Worm (Caenorhabditis elegans) whole organism, L1 larva: ENCODE results near the gene Y7A9A.1.

Source experiments
- C34B4.2 ChIP-seq: sonication (generic microtip); optimal IDR thresholded peaks from 2 replicates; lab custom pipeline; 2017; ENCODE audit warnings: mild to moderate bottlenecking, missing genetic modification characterization, missing compliant biosample characterization
- F16B12.6 ChIP-seq: fragments of 150-350 bp; optimal IDR thresholded peaks from 2 replicates; lab custom pipeline; 2014; ENCODE audit warnings: missing biosample characterization, missing genetic modification characterization
- Y116A8C.19 ChIP-seq: sonication (generic microtip); optimal IDR thresholded peaks from 2 replicates; lab custom pipeline; 2016; ENCODE audit warnings: missing compliant biosample characterization, missing genetic modification characterization, borderline replicate concordance
- alr-1 ChIP-seq: fragments of 200-800 bp; sonication (Bioruptor generic); optimal IDR thresholded peaks from 2 replicates; lab custom pipeline; 2018; ENCODE audit warnings: borderline replicate concordance, mild to moderate bottlenecking, missing genetic modification characterization, missing compliant biosample characterization
- aly-2 ChIP-seq: fragments of 150-350 bp; optimal IDR thresholded peaks from 2 replicates; lab custom pipeline; 2014; ENCODE audit warnings: missing biosample characterization, missing genetic modification characterization
- blmp-1 ChIP-seq: fragments of 150-350 bp; optimal IDR thresholded peaks from 2 replicates; lab custom pipeline; 2014; ENCODE audit warnings: missing biosample characterization, missing genetic modification characterization
- ceh-88 ChIP-seq: fragments of 200-800 bp; sonication (Bioruptor generic); IDR thresholded peaks from 2 replicates; pipeline ENCODE4 v1.3.6; 2022; ENCODE audit warnings: missing genetic modification characterization, missing compliant biosample characterization
- ceh-90 ChIP-seq: sonication (generic microtip); optimal IDR thresholded peaks from 2 replicates; lab custom pipeline; 2016; ENCODE audit warnings: missing genetic modification characterization, missing compliant biosample characterization
- dsc-1 ChIP-seq: sonication (generic microtip); optimal IDR thresholded peaks from 2 replicates; lab custom pipeline; 2016; ENCODE audit warnings: mild to moderate bottlenecking, missing genetic modification characterization, missing compliant biosample characterization
- egl-13 ChIP-seq: sonication (generic microtip); optimal IDR thresholded peaks from 2 replicates; lab custom pipeline; 2016; ENCODE audit warnings: missing genotype, missing genetic modification reagents, missing genetic modification characterization, missing compliant biosample characterization
- elt-2 ChIP-seq: sonication (generic microtip); optimal IDR thresholded peaks from 2 replicates; lab custom pipeline; 2016; ENCODE audit warnings: missing genetic modification characterization, mild to moderate bottlenecking, inconsistent platforms, missing compliant biosample characterization, missing genetic modification reagents
- elt-3 ChIP-seq, 6 experiments: fragments of 150-350 bp in 1 of 6; sonication (generic microtip); optimal IDR thresholded peaks; 2 replicates each; lab custom pipeline; 2017 to 2018; ENCODE audit warnings: missing biosample characterization in 6 of 6, missing genetic modification characterization in 6 of 6, inconsistent platforms in 1 of 6
- fkh-10 ChIP-seq: sonication (generic microtip); optimal IDR thresholded peaks from 2 replicates; lab custom pipeline; 2017; ENCODE audit warnings: missing biosample characterization, missing genetic modification reagents, missing genetic modification characterization
- fkh-4 ChIP-seq: sonication (generic microtip); optimal IDR thresholded peaks from 2 replicates; lab custom pipeline; 2016; ENCODE audit warnings: missing compliant biosample characterization, missing genetic modification characterization, borderline replicate concordance
- fkh-8 ChIP-seq: sonication (generic microtip); optimal IDR thresholded peaks from 2 replicates; lab custom pipeline; 2016; ENCODE audit warnings: mild to moderate bottlenecking, missing genetic modification characterization, missing compliant biosample characterization
- fos-1 ChIP-seq: fragments of 150-350 bp; optimal IDR thresholded peaks from 2 replicates; lab custom pipeline; 2014; ENCODE audit warnings: missing biosample characterization, missing genetic modification characterization
- grh-1 ChIP-seq: fragments of 200-800 bp; sonication (Bioruptor generic); IDR thresholded peaks from 2 replicates; pipeline ENCODE4 v1.3.6; 2022; ENCODE audit warnings: missing genetic modification reagents, missing genetic modification characterization, missing compliant biosample characterization
- hpl-2 ChIP-seq: fragments of 150-350 bp; optimal IDR thresholded peaks from 2 replicates; lab custom pipeline; 2014; ENCODE audit warnings: missing biosample characterization, missing genetic modification reagents, missing genetic modification characterization
- irx-1 ChIP-seq: sonication (generic microtip); optimal IDR thresholded peaks from 2 replicates; lab custom pipeline; 2016; ENCODE audit warnings: missing genetic modification characterization, missing compliant biosample characterization
- jun-1 ChIP-seq: fragments of 150-350 bp; optimal IDR thresholded peaks from 2 replicates; lab custom pipeline; 2014; ENCODE audit warnings: missing biosample characterization, missing genetic modification reagents, missing genetic modification characterization
- lin-13 ChIP-seq: fragments of 150-350 bp; optimal IDR thresholded peaks from 2 replicates; lab custom pipeline; 2014; ENCODE audit warnings: missing biosample characterization, missing genetic modification reagents, missing genetic modification characterization
- lin-15B ChIP-seq: fragments of 150-350 bp; sonication (generic microtip); optimal IDR thresholded peaks from 3 replicates; lab custom pipeline; 2014; ENCODE audit warnings: missing biosample characterization, missing genetic modification characterization
- lin-35 ChIP-seq, 2 experiments: fragments of 150-350 bp; optimal IDR thresholded peaks; 2 replicates each; lab custom pipeline; 2014; ENCODE audit warnings: missing biosample characterization in 2 of 2, missing genetic modification characterization in 2 of 2, missing genetic modification reagents in 2 of 2
- mab-9 ChIP-seq: fragments of 200-800 bp; sonication (Bioruptor generic); IDR thresholded peaks from 2 replicates; pipeline ENCODE4 v1.3.6; 2022; ENCODE audit warnings: missing genetic modification reagents, missing genetic modification characterization, missing compliant biosample characterization
- mep-1 ChIP-seq: fragments of 150-350 bp; optimal IDR thresholded peaks from 2 replicates; lab custom pipeline; 2014; ENCODE audit warnings: missing biosample characterization, missing genetic modification characterization
- nhr-12 ChIP-seq: sonication (generic microtip); optimal IDR thresholded peaks from 2 replicates; lab custom pipeline; 2017; ENCODE audit warnings: missing biosample characterization, missing genetic modification characterization
- nhr-19 ChIP-seq: fragments of 200-800 bp; sonication (Bioruptor generic); conservative IDR thresholded peaks from 2 replicates; pipeline ENCODE4 v1.3.6; 2022; ENCODE audit warnings: missing genetic modification characterization, missing compliant biosample characterization
- nhr-20 ChIP-seq: sonication (generic microtip); optimal IDR thresholded peaks from 2 replicates; lab custom pipeline; 2016; ENCODE audit warnings: mild to moderate bottlenecking, missing genetic modification characterization, missing compliant biosample characterization
- nhr-47 ChIP-seq: sonication (generic microtip); optimal IDR thresholded peaks from 2 replicates; lab custom pipeline; 2016; ENCODE audit warnings: mild to moderate bottlenecking, missing genetic modification characterization, moderate library complexity, missing compliant biosample characterization
- nhr-71 ChIP-seq: sonication (generic microtip); optimal IDR thresholded peaks from 2 replicates; lab custom pipeline; 2016; ENCODE audit warnings: mild to moderate bottlenecking, missing genetic modification characterization, moderate library complexity, missing compliant biosample characterization
- nhr-76 ChIP-seq: sonication (generic microtip); optimal IDR thresholded peaks from 2 replicates; lab custom pipeline; 2017; ENCODE audit warnings: missing biosample characterization, missing genetic modification characterization
- nhr-77 ChIP-seq: fragments of 150-350 bp; optimal IDR thresholded peaks from 2 replicates; lab custom pipeline; 2014; ENCODE audit warnings: missing biosample characterization, missing genetic modification characterization
- nhr-84 ChIP-seq: sonication (generic microtip); optimal IDR thresholded peaks from 2 replicates; lab custom pipeline; 2017; ENCODE audit warnings: missing biosample characterization, missing genetic modification characterization
- nhr-85 ChIP-seq: sonication (generic microtip); peaks from one replicate; lab custom pipeline; 2016; ENCODE audit warnings: missing genetic modification characterization, inconsistent platforms, missing compliant biosample characterization
- nhr-90 ChIP-seq: sonication (generic microtip); optimal IDR thresholded peaks from 2 replicates; lab custom pipeline; 2016; ENCODE audit warnings: mild to moderate bottlenecking, missing genetic modification characterization, missing compliant biosample characterization; ENCODE audit not compliant: poor library complexity
- pqm-1 ChIP-seq: sonication (generic microtip); optimal IDR thresholded peaks from 3 replicates; lab custom pipeline; 2017; ENCODE audit warnings: missing biosample characterization, missing genetic modification characterization
- rnt-1 ChIP-seq: sonication (generic microtip); optimal IDR thresholded peaks from 2 replicates; lab custom pipeline; 2016; ENCODE audit warnings: mild to moderate bottlenecking, missing genetic modification characterization, moderate library complexity, missing compliant biosample characterization
- snpc-4 ChIP-seq: fragments of 150-350 bp; optimal IDR thresholded peaks from 2 replicates; lab custom pipeline; 2014; ENCODE audit warnings: missing biosample characterization, missing genetic modification characterization
- sox-4 ChIP-seq: sonication (generic microtip); optimal IDR thresholded peaks from 2 replicates; lab custom pipeline; 2016; ENCODE audit warnings: missing genetic modification characterization, missing compliant biosample characterization
- sup-37 ChIP-seq: fragments of 200-800 bp; sonication (Bioruptor generic); optimal IDR thresholded peaks from 2 replicates; lab custom pipeline; 2018; ENCODE audit warnings: mild to moderate bottlenecking, missing genetic modification characterization, missing compliant biosample characterization
- swsn-7 ChIP-seq: sonication (generic microtip); optimal IDR thresholded peaks from 2 replicates; lab custom pipeline; 2016; ENCODE audit warnings: missing genetic modification characterization, missing compliant biosample characterization
- tbx-2 ChIP-seq: sonication (generic microtip); optimal IDR thresholded peaks from 2 replicates; lab custom pipeline; 2016; ENCODE audit warnings: missing genetic modification characterization, missing compliant biosample characterization
- tlp-1 ChIP-seq: fragments of 150-350 bp; optimal IDR thresholded peaks from 2 replicates; lab custom pipeline; 2014; ENCODE audit warnings: missing biosample characterization, missing genetic modification characterization
- unc-86 ChIP-seq: sonication (generic microtip); optimal IDR thresholded peaks from 2 replicates; lab custom pipeline; 2016; ENCODE audit warnings: missing genetic modification characterization, missing compliant biosample characterization
- vab-15 ChIP-seq: sonication (generic microtip); optimal IDR thresholded peaks from 2 replicates; lab custom pipeline; 2017; ENCODE audit warnings: missing genotype, mild to moderate bottlenecking, missing genetic modification characterization, missing compliant biosample characterization
- xbp-1 ChIP-seq: sonication (generic microtip); optimal IDR thresholded peaks from 2 replicates; lab custom pipeline; 2016; ENCODE audit warnings: missing genetic modification characterization, missing compliant biosample characterization
- zag-1 ChIP-seq: fragments of 150-350 bp; optimal IDR thresholded peaks from 2 replicates; lab custom pipeline; 2014; ENCODE audit warnings: missing biosample characterization, missing genetic modification characterization

Gene Y7A9A.1

ce11 chrIV:16199831-16200230 is 3.0 kb downstream of the Y7A9A.1 start:
- TF ChIP-seq snpc-4 (tag; lab: Kevin White, UChicago) (no peak), tbx-2 (no peak), hpl-2 (GFP tag; lab: Kevin White, UChicago) (no peak), nhr-90 (tag; lab: Kevin White, UChicago) (no peak), mab-9 (GFP tag; lab: Robert Waterston, UW) (no peak), lin-15B (tag; lab: Kevin White, UChicago) (no peak), nhr-47 (tag; lab: Kevin White, UChicago) (no peak), nhr-71 (tag; lab: Kevin White, UChicago) (no peak), ceh-88 (no peak), nhr-77 (no peak), ceh-90 (tag; lab: Kevin White, UChicago) (no peak), nhr-19 (GFP tag; lab: Robert Waterston, UW) (no peak), aly-2 (tag; lab: Kevin White, UChicago) (no peak), nhr-20 (tag; lab: Kevin White, UChicago) (no peak), sup-37 (no peak), fos-1 (tag; lab: Kevin White, UChicago) (no peak), pqm-1 (tag; lab: Kevin White, UChicago) (no peak), vab-15 (no peak), rnt-1 (tag; lab: Kevin White, UChicago) (no peak)

ce11 chrIV:16202074-16202473 is 5.3 kb downstream of the Y7A9A.1 start, which contains the start of gene H25K10.1:
H25K10.1 (plus strand) TSS chrIV:16202374.
- TF ChIP-seq lin-13 (GFP tag; lab: Kevin White, UChicago) (no peak), tbx-2 (no peak), dsc-1 (no peak), fos-1 (tag; lab: Kevin White, UChicago) (no peak), unc-86 (tag; lab: Kevin White, UChicago) (no peak), irx-1 (tag; lab: Kevin White, UChicago) (no peak), nhr-71 (tag; lab: Kevin White, UChicago) (no peak), lin-35 (GFP tag; optimal IDR thresholded peaks at IDR 0.05; lab: Kevin White, UChicago) (no peak), nhr-12 (no peak)
- TF ChIP-seq, all 84 proteins: peak for 0

- peak; percentile 8 for TF ChIP-seq tlp-1 (tag; lab: Kevin White, UChicago)
- peak; percentile 90 for TF ChIP-seq elt-2 (tag; lab: Kevin White, UChicago)
- no peak for TF ChIP-seq blmp-1 (tag; lab: Kevin White, UChicago)
- TF ChIP-seq nhr-85 (tag; lab: Kevin White, UChicago) = no peak
- TF ChIP-seq tbx-2 = no peak
- TF ChIP-seq fkh-4 (tag; lab: Kevin White, UChicago) = no peak
- TF ChIP-seq, all 84 proteins: peak for 2
These were observed 6.6 kb downstream of the Y7A9A.1 start for ce11 chrIV:16203373-16203772.

ce11 chrIV:16210913-16211312 is 14.1 kb downstream of the Y7A9A.1 start, which contains the start of gene H25K10.2:
H25K10.2 (minus strand) TSS chrIV:16211013.
- TF ChIP-seq sox-4 (tag; lab: Kevin White, UChicago) (no peak), C34B4.2 (tag; lab: Kevin White, UChicago) (no peak), jun-1 (tag; lab: Kevin White, UChicago) (no peak), egl-13 (no peak), grh-1 (GFP tag; lab: Robert Waterston, UW) (no peak), alr-1 (tag; lab: Kevin White, UChicago) (no peak), nhr-76 (tag; lab: Kevin White, UChicago) (no peak), snpc-4 (tag; lab: Kevin White, UChicago) (no peak), F16B12.6 (tag; lab: Kevin White, UChicago) (no peak), elt-3 (tag; optimal IDR thresholded peaks at IDR 0.05; lab: Kevin White, UChicago) (no peak), xbp-1 (tag; lab: Kevin White, UChicago) (no peak), swsn-7 (tag; lab: Kevin White, UChicago) (no peak), fkh-10 (GFP tag; lab: Kevin White, UChicago) (no peak), nhr-19 (GFP tag; lab: Robert Waterston, UW) (no peak), Y116A8C.19 (tag; lab: Kevin White, UChicago) (no peak), hpl-2 (GFP tag; lab: Kevin White, UChicago) (no peak), fkh-8 (tag; lab: Kevin White, UChicago) (no peak), zag-1 (tag; lab: Kevin White, UChicago) (no peak), mep-1 (tag; lab: Kevin White, UChicago) (no peak), nhr-84 (no peak)
